Worm (Caenorhabditis elegans) whole organism, early embryonic: ENCODE results near the gene mul-1.

ENCODE experiments used
- B0310.2 ChIP-seq: sonication (generic microtip); optimal IDR thresholded peaks from 2 replicates; lab custom pipeline; 2016; ENCODE audit warnings: mild to moderate bottlenecking, missing genetic modification characterization, missing compliant biosample characterization
- F13C5.2 ChIP-seq: sonication (generic microtip); optimal IDR thresholded peaks from 2 replicates; lab custom pipeline; 2017; ENCODE audit warnings: mild to moderate bottlenecking, missing genetic modification characterization, inconsistent platforms, missing compliant biosample characterization
- aly-1 ChIP-seq: sonication (generic microtip); optimal IDR thresholded peaks from 2 replicates; lab custom pipeline; 2016; ENCODE audit warnings: missing genetic modification characterization, missing compliant biosample characterization
- ama-1 ChIP-seq: fragments of 150-350 bp; optimal IDR thresholded peaks from 2 replicates; lab custom pipeline; 2014
- ceh-13 ChIP-seq: fragments of 200-800 bp; sonication (Bioruptor generic); optimal IDR thresholded peaks from 2 replicates; lab custom pipeline; 2018; ENCODE audit warnings: mild to moderate bottlenecking, missing genetic modification characterization, missing compliant biosample characterization
- ets-7 ChIP-seq: sonication (generic microtip); optimal IDR thresholded peaks from 2 replicates; lab custom pipeline; 2016; ENCODE audit warnings: missing genotype, missing genetic modification characterization, missing compliant biosample characterization
- flt-1 ChIP-seq: fragments of 200-800 bp; sonication (Bioruptor generic); IDR thresholded peaks from 2 replicates; pipeline ENCODE4 v1.3.6; 2022; ENCODE audit warnings: missing genetic modification characterization, missing compliant biosample characterization
- hmbx-1 ChIP-seq: sonication (generic microtip); optimal IDR thresholded peaks from 2 replicates; lab custom pipeline; 2016; ENCODE audit warnings: mild to moderate bottlenecking, missing genetic modification characterization, missing compliant biosample characterization
- hmg-4 ChIP-seq: fragments of 200-800 bp; sonication (Bioruptor generic); optimal IDR thresholded peaks from 2 replicates; lab custom pipeline; 2018; ENCODE audit warnings: mild to moderate bottlenecking, missing genetic modification characterization, missing compliant biosample characterization
- pes-1 ChIP-seq: fragments of 200-800 bp; sonication (Bioruptor generic); IDR thresholded peaks from 2 replicates; pipeline ENCODE4 v1.3.6; 2022; ENCODE audit warnings: missing genetic modification reagents, missing genetic modification characterization, missing compliant biosample characterization
- sea-1 ChIP-seq: fragments of 200-800 bp; sonication (Bioruptor generic); conservative IDR thresholded peaks from 2 replicates; pipeline ENCODE4 v1.3.6; 2022; ENCODE audit warnings: missing genetic modification characterization, missing compliant biosample characterization
- tbx-11 ChIP-seq: fragments of 200-800 bp; sonication (Bioruptor generic); IDR thresholded peaks from 2 replicates; pipeline ENCODE4 v1.3.6; 2022; ENCODE audit warnings: missing genetic modification characterization, missing compliant biosample characterization
- tbx-37 ChIP-seq: fragments of 200-800 bp; sonication (Bioruptor generic); conservative IDR thresholded peaks from 2 replicates; pipeline ENCODE4 v1.3.6; 2022; ENCODE audit warnings: missing genetic modification reagents, missing genetic modification characterization, missing compliant biosample characterization
- tra-4 ChIP-seq: sonication (generic microtip); optimal IDR thresholded peaks from 2 replicates; lab custom pipeline; 2017; ENCODE audit warnings: missing genetic modification characterization, missing compliant biosample characterization

DNA sequence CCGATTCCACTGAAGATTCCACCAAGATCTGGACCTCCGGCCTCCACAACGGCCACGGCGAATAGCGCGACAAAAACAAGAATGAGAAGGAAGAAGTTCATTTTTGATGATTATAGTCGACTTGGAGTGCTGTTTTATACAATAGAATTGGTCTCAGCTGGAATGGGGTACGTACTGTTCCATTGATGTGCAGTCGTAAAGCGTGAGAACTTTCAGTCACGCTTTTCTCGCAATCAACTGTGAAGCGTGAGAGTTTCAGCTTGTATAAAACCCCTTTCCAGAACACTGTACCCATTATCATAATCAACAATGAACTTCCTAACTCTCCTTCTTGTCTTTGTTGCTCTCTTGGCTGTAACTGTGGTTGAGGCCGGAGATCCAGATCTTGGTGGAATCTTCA is 7.3 kb downstream of the mul-1 start, which contains the start of the genes F49F1.4 and F49F1.2:
- TF ChIP-seq tra-4 (tag; lab: Kevin White, UChicago) (no peak), flt-1 (GFP tag; lab: Robert Waterston, UW) (no peak), ama-1 (lab: Kevin White, UChicago) (no peak), tbx-37 (no peak), sea-1 (GFP tag; lab: Robert Waterston, UW) (no peak), hmbx-1 (tag; lab: Kevin White, UChicago) (no peak), F13C5.2 (no peak), pes-1 (GFP tag; lab: Robert Waterston, UW) (no peak), ceh-13 (GFP tag; lab: Kevin White, UChicago) (no peak), hmg-4 (GFP tag; lab: Kevin White, UChicago) (no peak), aly-1 (tag; lab: Kevin White, UChicago) (no peak), B0310.2 (no peak), tbx-11 (GFP tag; lab: Robert Waterston, UW) (no peak), ets-7 (no peak)
